Worm (Caenorhabditis elegans): ENCODE data around the gene F55C12.19.
A peak's percentile ranks its signal among the peaks of the same experiment; 100 is the strongest.

The F55C12.19 gene

ce11 chrII:5872414-5872813, 6.5 kb downstream of the F55C12.19 start:
- TF ChIP-seq sup-37 (GFP tag; optimal IDR thresholded peaks at IDR 0.05) (no peak), elt-2 (tag; optimal IDR thresholded peaks at IDR 0.05) (peak; percentile 51)

DNA sequence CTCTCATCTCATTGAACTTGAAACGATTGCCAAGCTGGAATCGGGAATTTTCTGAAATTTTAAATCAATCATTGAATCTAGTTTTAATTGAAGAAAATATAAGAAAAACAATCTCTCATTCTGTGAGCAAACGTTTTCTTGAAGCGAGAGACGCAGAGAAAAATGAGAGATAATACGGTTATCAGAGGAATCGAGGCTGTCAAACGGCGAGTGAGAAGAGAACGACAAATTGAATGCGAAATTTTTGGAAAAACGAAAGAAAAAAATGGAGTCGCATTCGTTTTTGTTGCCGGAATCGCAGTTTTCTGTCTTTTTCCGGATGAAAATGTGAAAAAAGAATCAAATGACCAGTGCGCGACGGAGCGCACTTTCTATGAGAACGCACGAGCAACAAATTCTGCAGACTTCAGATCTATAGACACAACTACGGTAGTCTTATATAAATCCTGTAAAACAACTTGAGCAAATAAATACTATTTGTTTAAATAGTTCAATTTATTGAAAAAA, 7.7 kb downstream of the F55C12.19 start, which contains the start of gene tex-2:
tex-2 (minus strand) TSS at position 51 of the 507 bp plus-strand sequence.
- TF ChIP-seq blmp-1 (tag; optimal IDR thresholded peaks at IDR 0.05) (no peak), lin-14 (GFP tag; optimal IDR thresholded peaks at IDR 0.05) (peak; percentile 62), rnt-1 (tag; optimal IDR thresholded peaks at IDR 0.05) (peak; percentile 32), nhr-84 (tag; optimal IDR thresholded peaks at IDR 0.05) (no peak), sox-4 (tag; optimal IDR thresholded peaks at IDR 0.05) (no peak), xbp-1 (tag; optimal IDR thresholded peaks at IDR 0.05) (peak; percentile 19), ama-1 (optimal IDR thresholded peaks at IDR 0.05) (no peak), unc-98 (GFP tag; IDR thresholded peaks at IDR 0.05) (0 out of 2 replicates have a peak, but pooled peaks have one; percentile 14), ceh-82 (tag; optimal IDR thresholded peaks at IDR 0.05) (peak in 2 of 3 experiments; percentile 24), hlh-4 (tag; optimal IDR thresholded peaks at IDR 0.05) (no peak), ztf-4 (tag; optimal IDR thresholded peaks at IDR 0.05) (no peak), lsy-2 (tag; optimal IDR thresholded peaks at IDR 0.05) (peak; percentile 7 to 22), lin-13 (GFP tag; optimal IDR thresholded peaks at IDR 0.05) (peak; percentile 48), lin-35 (GFP tag; optimal IDR thresholded peaks at IDR 0.05) (no peak), mep-1 (tag; optimal IDR thresholded peaks at IDR 0.05) (no peak), nhr-47 (tag; optimal IDR thresholded peaks at IDR 0.05) (peak; percentile 54), alr-1 (tag; optimal IDR thresholded peaks at IDR 0.05; ENCODE audit: borderline replicate concordance) (no peak), ceh-63 (GFP tag; optimal IDR thresholded peaks at IDR 0.05) (no peak), pag-3 (tag; optimal IDR thresholded peaks at IDR 0.05; ENCODE audit: borderline replicate concordance, insufficient read depth) (no peak), ceh-8 (GFP tag; optimal IDR thresholded peaks at IDR 0.05) (no peak), fkh-8 (tag; optimal IDR thresholded peaks at IDR 0.05) (no peak), zip-4 (GFP tag; optimal IDR thresholded peaks at IDR 0.05) (no peak), irx-1 (tag; optimal IDR thresholded peaks at IDR 0.05) (no peak), C34B4.2 (tag; optimal IDR thresholded peaks at IDR 0.05) (no peak), unc-86 (tag; optimal IDR thresholded peaks at IDR 0.05) (peak; percentile 4), mdl-1 (tag; optimal IDR thresholded peaks at IDR 0.05) (no peak), isw-1 (GFP tag; IDR thresholded peaks at IDR 0.05) (peak; percentile 18), vab-15 (tag; optimal IDR thresholded peaks at IDR 0.05) (no peak), nhr-20 (tag; optimal IDR thresholded peaks at IDR 0.05) (peak; percentile 41), nhr-71 (tag; optimal IDR thresholded peaks at IDR 0.05) (peak; percentile 31), efl-1 (optimal IDR thresholded peaks at IDR 0.05) (peak; percentile 36 to 44), efl-1 (GFP tag; optimal IDR thresholded peaks at IDR 0.05 in 1 of 2) (no peak), nhr-11 (tag; optimal IDR thresholded peaks at IDR 0.05) (no peak), jun-1 (tag; optimal IDR thresholded peaks at IDR 0.05) (peak; percentile 27), hpl-2 (GFP tag; optimal IDR thresholded peaks at IDR 0.05) (no peak), C16A3.4 (tag; optimal IDR thresholded peaks at IDR 0.05) (no peak), dpl-1 (GFP tag; optimal IDR thresholded peaks at IDR 0.05) (peak in 2 of 3 experiments; percentile 3 to 14), nhr-28 (tag; optimal IDR thresholded peaks at IDR 0.05) (no peak), fos-1 (tag; optimal IDR thresholded peaks at IDR 0.05) (no peak), snpc-4 (tag; optimal IDR thresholded peaks at IDR 0.05) (no peak), nhr-90 (tag; optimal IDR thresholded peaks at IDR 0.05; ENCODE audit: poor library complexity) (no peak), elt-2 (tag; optimal IDR thresholded peaks at IDR 0.05) (peak; percentile 57), aha-1 (tag; optimal IDR thresholded peaks at IDR 0.05) (no peak), C04F5.9 (tag; optimal IDR thresholded peaks at IDR 0.05) (no peak), sptf-1 (tag; optimal IDR thresholded peaks at IDR 0.05) (no peak), nhr-12 (tag; optimal IDR thresholded peaks at IDR 0.05) (no peak), fkh-4 (tag; optimal IDR thresholded peaks at IDR 0.05; ENCODE audit: borderline replicate concordance) (no peak), sup-37 (GFP tag; optimal IDR thresholded peaks at IDR 0.05) (no peak), ces-1 (GFP tag; optimal IDR thresholded peaks at IDR 0.05) (no peak), nhr-77 (tag; optimal IDR thresholded peaks at IDR 0.05) (no peak), F16B12.6 (tag; optimal IDR thresholded peaks at IDR 0.05) (no peak)

Measured in whole organism, L1 larva.